Worm (Caenorhabditis elegans) whole organism, mixed stage, embryonic: Measurements from ENCODE around the gene lias-1.

ENCODE experiments used
- blmp-1 ChIP-seq: fragments of 150-350 bp; optimal IDR thresholded peaks from 2 replicates; lab custom pipeline; 2014; ENCODE audit warnings: missing biosample characterization, missing genetic modification characterization
- ceh-43 ChIP-seq: fragments of 200-800 bp; sonication (Bioruptor generic); optimal IDR thresholded peaks from 2 replicates; lab custom pipeline; 2018; ENCODE audit warnings: mild to moderate bottlenecking, missing genetic modification characterization, moderate library complexity, missing compliant biosample characterization
- ceh-83 ChIP-seq: fragments of 200-800 bp; sonication (Bioruptor generic); optimal IDR thresholded peaks from 2 replicates; lab custom pipeline; 2018; ENCODE audit warnings: mild to moderate bottlenecking, missing genetic modification characterization, missing compliant biosample characterization
- elt-3 ChIP-seq: fragments of 150-350 bp; optimal IDR thresholded peaks from 2 replicates; lab custom pipeline; 2014; ENCODE audit warnings: missing biosample characterization, missing genetic modification characterization
- lin-13 ChIP-seq: fragments of 150-350 bp; optimal IDR thresholded peaks from 2 replicates; lab custom pipeline; 2014; ENCODE audit warnings: missing biosample characterization, missing genetic modification characterization
- lsy-2 ChIP-seq: fragments of 150-350 bp; optimal IDR thresholded peaks from 2 replicates; lab custom pipeline; 2014; ENCODE audit warnings: missing biosample characterization, missing genetic modification characterization
- nhr-12 ChIP-seq: fragments of 150-350 bp; optimal IDR thresholded peaks from 2 replicates; lab custom pipeline; 2014; ENCODE audit warnings: missing biosample characterization, missing genetic modification characterization
- nhr-76 ChIP-seq: sonication (generic microtip); optimal IDR thresholded peaks from 2 replicates; lab custom pipeline; 2017; ENCODE audit warnings: missing biosample characterization, missing genetic modification characterization
- pha-4 ChIP-seq: fragments of 150-350 bp; optimal IDR thresholded peaks from 2 replicates; lab custom pipeline; 2018; ENCODE audit warnings: missing biosample characterization, missing genetic modification reagents, missing genetic modification characterization
- tbx-8 ChIP-seq: fragments of 200-800 bp; sonication (Bioruptor generic); optimal IDR thresholded peaks from 2 replicates; lab custom pipeline; 2018; ENCODE audit warnings: mild to moderate bottlenecking, missing genetic modification characterization, moderate library complexity, missing compliant biosample characterization
- unc-120 ChIP-seq: sonication (generic microtip); optimal IDR thresholded peaks from 2 replicates; lab custom pipeline; 2017; ENCODE audit warnings: missing genetic modification characterization, missing compliant biosample characterization; ENCODE audit not compliant: poor library complexity, severe bottlenecking
- unc-39 ChIP-seq: fragments of 150-350 bp; optimal IDR thresholded peaks from 2 replicates; lab custom pipeline; 2014; ENCODE audit warnings: missing biosample characterization, missing genetic modification characterization
- unc-62 ChIP-seq: fragments of 150-350 bp; optimal IDR thresholded peaks from 2 replicates; lab custom pipeline; 2014; ENCODE audit warnings: missing biosample characterization, missing genetic modification reagents, missing genetic modification characterization

DNA sequence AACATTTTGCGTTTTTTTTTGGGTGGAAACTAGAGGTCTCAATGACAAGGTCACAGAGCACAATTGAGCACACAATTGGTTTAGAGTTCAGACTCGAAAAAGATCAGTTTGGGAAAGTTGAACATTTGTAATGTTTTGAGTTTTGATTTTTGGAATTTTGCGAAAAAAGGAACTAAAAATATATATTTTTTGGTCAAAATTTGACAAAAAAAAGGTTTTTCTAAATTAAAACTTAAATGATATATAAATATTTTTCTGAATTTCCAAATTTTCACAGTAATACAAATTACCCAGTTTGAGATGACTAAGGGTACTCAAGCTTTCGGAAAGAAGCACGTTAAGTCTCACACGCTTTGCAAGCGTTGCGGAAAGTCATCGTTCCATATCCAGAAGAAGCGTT is 23.4 kb upstream of the lias-1 start, which contains the start of gene rpl-37:
- no peak for TF ChIP-seq lsy-2
- no peak for TF ChIP-seq elt-3 (tag; lab: Kevin White, UChicago)
- TF ChIP-seq lin-13 (tag; lab: Kevin White, UChicago), result no peak
- no peak for TF ChIP-seq ceh-43 (GFP tag; lab: Kevin White, UChicago)
- no peak for TF ChIP-seq unc-39 (tag; lab: Kevin White, UChicago)
- no peak for TF ChIP-seq unc-62 (GFP tag; lab: Kevin White, UChicago)
- no peak for TF ChIP-seq unc-120
- TF ChIP-seq blmp-1 (tag; lab: Kevin White, UChicago), result no peak
- TF ChIP-seq nhr-12 (tag; lab: Kevin White, UChicago), result no peak
- no peak for TF ChIP-seq nhr-76 (tag; lab: Kevin White, UChicago)
- TF ChIP-seq tbx-8 (GFP tag; lab: Kevin White, UChicago), result no peak
- TF ChIP-seq ceh-83, result no peak
- no peak for TF ChIP-seq pha-4
